Fruit fly (Drosophila melanogaster) whole organism, embryonic: ENCODE data around the gene CG42819.

Source experiments
- Abd-B ChIP-seq: fragments of 200-800 bp; sonication (Bioruptor generic); optimal IDR thresholded peaks from 2 replicates; lab custom pipeline; 2018; ENCODE audit warnings: missing biosample characterization, mild to moderate bottlenecking, missing genetic modification characterization, moderate library complexity
- Ada2b ChIP-seq: fragments of 200-800 bp; sonication (Bioruptor generic); IDR thresholded peaks from 2 replicates; pipeline ENCODE4 v1.3.6; 2022; ENCODE audit warnings: missing biosample characterization, missing genetic modification characterization
- C15 ChIP-seq: fragments of 200-800 bp; sonication (Bioruptor generic); IDR thresholded peaks from 3 replicates; pipeline ENCODE4 v1.3.6; 2022; ENCODE audit warnings: missing biosample characterization, missing genetic modification characterization
- CG10274 ChIP-seq: fragments of 200-800 bp; sonication (Bioruptor generic); optimal IDR thresholded peaks from 3 replicates; lab custom pipeline; 2017; ENCODE audit warnings: missing biosample characterization, mild to moderate bottlenecking, missing genetic modification characterization
- CG10321 ChIP-seq: fragments of 200-800 bp; sonication (Bioruptor generic); IDR thresholded peaks from 2 replicates; pipeline ENCODE4 v1.3.6; 2022; ENCODE audit warnings: missing biosample characterization, missing genetic modification characterization
- CG10543 ChIP-seq: fragments of 200-800 bp; sonication (Bioruptor generic); optimal IDR thresholded peaks from 3 replicates; lab custom pipeline; 2017; ENCODE audit warnings: missing biosample characterization, mild to moderate bottlenecking, missing genetic modification characterization, moderate library complexity
- CG12071 ChIP-seq: fragments of 200-800 bp; sonication (Bioruptor generic); optimal IDR thresholded peaks from 3 replicates; lab custom pipeline; 2018; ENCODE audit warnings: missing biosample characterization, mild to moderate bottlenecking, missing genetic modification characterization
- CG12219 ChIP-seq: fragments of 200-800 bp; sonication (Bioruptor generic); optimal IDR thresholded peaks from 3 replicates; lab custom pipeline; 2018; ENCODE audit warnings: missing biosample characterization, mild to moderate bottlenecking, missing genetic modification characterization
- CG14667 ChIP-seq: fragments of 200-800 bp; sonication (Bioruptor generic); IDR thresholded peaks from 2 replicates; pipeline ENCODE4 v1.3.6; 2022; ENCODE audit warnings: missing biosample characterization, missing genetic modification characterization
- CG15479 ChIP-seq: fragments of 200-800 bp; sonication (Bioruptor generic); optimal IDR thresholded peaks from 3 replicates; lab custom pipeline; 2019; ENCODE audit warnings: missing biosample characterization, mild to moderate bottlenecking, missing genetic modification characterization, moderate library complexity
- CG15696 ChIP-seq: fragments of 200-800 bp; sonication (Bioruptor generic); optimal IDR thresholded peaks from 2 replicates; lab custom pipeline; 2019; ENCODE audit warnings: missing biosample characterization, mild to moderate bottlenecking, missing genetic modification characterization, moderate library complexity
- CG17359 ChIP-seq: fragments of 200-800 bp; sonication (Bioruptor generic); optimal IDR thresholded peaks from 3 replicates; lab custom pipeline; 2018; ENCODE audit warnings: missing biosample characterization, mild to moderate bottlenecking, missing genetic modification characterization, moderate library complexity
- CG17829 ChIP-seq: fragments of 200-800 bp; optimal IDR thresholded peaks from 2 replicates; lab custom pipeline; 2019; ENCODE audit warnings: missing biosample characterization, mild to moderate bottlenecking, missing genetic modification characterization, moderate library complexity
- CG18619 ChIP-seq: fragments of 200-800 bp; sonication (Bioruptor generic); optimal IDR thresholded peaks from 3 replicates; lab custom pipeline; 2017; ENCODE audit warnings: missing biosample characterization, mild to moderate bottlenecking, missing genetic modification characterization
- CG2116 ChIP-seq: fragments of 200-800 bp; sonication (Bioruptor generic); optimal IDR thresholded peaks from 3 replicates; lab custom pipeline; 2018; ENCODE audit warnings: missing biosample characterization, mild to moderate bottlenecking, missing genetic modification characterization
- CG2129 ChIP-seq: fragments of 200-800 bp; sonication (Bioruptor generic); IDR thresholded peaks from 2 replicates; pipeline ENCODE4 v1.3.6; 2022; ENCODE audit warnings: missing biosample characterization, missing genetic modification characterization; ENCODE audit not compliant: partially characterized antibody
- CG2199 ChIP-seq: fragments of 200-800 bp; sonication (Bioruptor generic); IDR thresholded peaks from 3 replicates; pipeline ENCODE4 v1.3.6; 2022; ENCODE audit warnings: missing biosample characterization, missing genetic modification characterization
- CG32772 ChIP-seq: fragments of 200-800 bp; sonication (Bioruptor generic); IDR thresholded peaks from 2 replicates; pipeline ENCODE4 v1.3.6; 2022; ENCODE audit warnings: missing biosample characterization, missing genetic modification characterization
- CG34422 ChIP-seq: fragments of 200-800 bp; sonication (Bioruptor generic); IDR thresholded peaks from 3 replicates; pipeline ENCODE4 v1.3.6; 2022; ENCODE audit warnings: missing biosample characterization, missing genetic modification characterization
- CG3847 ChIP-seq: fragments of 200-800 bp; sonication (Bioruptor generic); IDR thresholded peaks from 2 replicates; pipeline ENCODE4 v1.3.6; 2022; ENCODE audit warnings: missing biosample characterization, missing genetic modification characterization
- CG4282 ChIP-seq: fragments of 200-800 bp; sonication (Bioruptor generic); optimal IDR thresholded peaks from 2 replicates; lab custom pipeline; 2016; ENCODE audit warnings: missing biosample characterization, missing genetic modification characterization
- CG4360 ChIP-seq: fragments of 200-800 bp; sonication (Bioruptor generic); IDR thresholded peaks from 2 replicates; pipeline ENCODE4 v1.3.6; 2022; ENCODE audit warnings: missing biosample characterization, missing genetic modification characterization
- CG6175 ChIP-seq: fragments of 200-800 bp; sonication (Bioruptor generic); IDR thresholded peaks from 3 replicates; pipeline ENCODE4 v1.3.6; 2022; ENCODE audit warnings: missing biosample characterization, missing genetic modification characterization
- CG8089 ChIP-seq: fragments of 200-800 bp; sonication (Bioruptor generic); optimal IDR thresholded peaks from 3 replicates; lab custom pipeline; 2016; ENCODE audit warnings: missing biosample characterization, missing genetic modification characterization
- CG8281 ChIP-seq: fragments of 200-800 bp; sonication (Bioruptor generic); optimal IDR thresholded peaks from 2 replicates; lab custom pipeline; 2018; ENCODE audit warnings: missing biosample characterization, mild to moderate bottlenecking, missing genetic modification characterization, moderate library complexity
- Dip2 ChIP-seq: fragments of 200-800 bp; sonication (Bioruptor generic); IDR thresholded peaks from 2 replicates; pipeline ENCODE4 v1.3.6; 2022; ENCODE audit warnings: missing biosample characterization, missing genetic modification characterization
- Doc3 ChIP-seq: fragments of 200-800 bp; sonication (Bioruptor generic); IDR thresholded peaks from 3 replicates; pipeline ENCODE4 v1.3.6; 2022; ENCODE audit warnings: missing biosample characterization, missing genetic modification characterization; ENCODE audit not compliant: partially characterized antibody
- Dref ChIP-seq: fragments of 200-800 bp; sonication (Bioruptor generic); IDR thresholded peaks from 2 replicates; pipeline ENCODE4 v1.3.6; 2022; ENCODE audit warnings: missing biosample characterization, missing genetic modification characterization
- HmgD ChIP-seq: fragments of 200-800 bp; sonication (Bioruptor generic); optimal IDR thresholded peaks from 3 replicates; lab custom pipeline; 2016; ENCODE audit warnings: missing biosample characterization, missing genetic modification characterization
- Opbp ChIP-seq: fragments of 200-800 bp; sonication (Bioruptor generic); IDR thresholded peaks from 3 replicates; pipeline ENCODE4 v1.3.6; 2022; ENCODE audit warnings: missing biosample characterization, missing genetic modification characterization; ENCODE audit not compliant: partially characterized antibody
- Optix ChIP-seq: fragments of 200-800 bp; sonication (Bioruptor generic); IDR thresholded peaks from 3 replicates; pipeline ENCODE4 v1.3.6; 2022; ENCODE audit warnings: missing biosample characterization, missing genetic modification characterization
- Side ChIP-seq: fragments of 200-800 bp; sonication (Bioruptor generic); optimal IDR thresholded peaks from 2 replicates; lab custom pipeline; 2016; ENCODE audit warnings: missing biosample characterization, missing genetic modification characterization
- bigmax ChIP-seq: fragments of 200-800 bp; sonication (Bioruptor generic); optimal IDR thresholded peaks from 2 replicates; lab custom pipeline; 2018; ENCODE audit warnings: missing biosample characterization, mild to moderate bottlenecking, missing genetic modification characterization
- disco-r ChIP-seq: fragments of 200-800 bp; sonication (Bioruptor generic); optimal IDR thresholded peaks from 2 replicates; lab custom pipeline; 2016; ENCODE audit warnings: missing biosample characterization, missing genetic modification characterization
- gcm ChIP-seq: fragments of 200-800 bp; sonication (Bioruptor generic); optimal IDR thresholded peaks from 2 replicates; lab custom pipeline; 2019; ENCODE audit warnings: missing biosample characterization, mild to moderate bottlenecking, missing genetic modification characterization, moderate library complexity
- grn ChIP-seq: fragments of 200-800 bp; sonication (Bioruptor generic); optimal IDR thresholded peaks from 3 replicates; lab custom pipeline; 2017; ENCODE audit warnings: missing biosample characterization, missing genetic modification characterization
- ham ChIP-seq: fragments of 200-800 bp; sonication (Bioruptor generic); IDR thresholded peaks from 2 replicates; pipeline ENCODE4 v1.3.6; 2022; ENCODE audit warnings: missing biosample characterization, missing genetic modification characterization
- hbn ChIP-seq: fragments of 200-800 bp; sonication (Bioruptor generic); IDR thresholded peaks from 2 replicates; pipeline ENCODE4 v1.3.6; 2022; ENCODE audit warnings: missing biosample characterization, missing genetic modification characterization; ENCODE audit not compliant: partially characterized antibody
- insv ChIP-seq, 2 experiments: fragments of 200-800 bp; sonication (Bioruptor generic); optimal IDR thresholded peaks; 3 replicates each; lab custom pipeline; 2016 to 2018; ENCODE audit warnings: missing biosample characterization in 2 of 2, missing genetic modification characterization in 2 of 2
- lilli ChIP-seq: fragments of 200-800 bp; sonication (Bioruptor generic); optimal IDR thresholded peaks from 3 replicates; lab custom pipeline; 2016; ENCODE audit warnings: missing biosample characterization, missing genetic modification characterization
- nerfin-1 ChIP-seq: fragments of 200-800 bp; sonication (Bioruptor generic); optimal IDR thresholded peaks from 3 replicates; lab custom pipeline; 2019; ENCODE audit warnings: missing biosample characterization, mild to moderate bottlenecking, missing genetic modification characterization, moderate library complexity
- pum ChIP-seq: fragments of 200-800 bp; sonication (Bioruptor generic); optimal IDR thresholded peaks from 2 replicates; lab custom pipeline; 2016; ENCODE audit warnings: missing biosample characterization, missing genetic modification characterization
- seq ChIP-seq: fragments of 200-800 bp; sonication (Bioruptor generic); IDR thresholded peaks from 2 replicates; pipeline ENCODE4 v1.3.6; 2022; ENCODE audit warnings: missing biosample characterization, missing genetic modification characterization
- ssp ChIP-seq: fragments of 200-800 bp; sonication (Bioruptor generic); IDR thresholded peaks from 2 replicates; pipeline ENCODE4 v1.3.6; 2022; ENCODE audit warnings: missing biosample characterization, missing genetic modification characterization
- vvl ChIP-seq: fragments of 200-800 bp; sonication (Bioruptor generic); IDR thresholded peaks from 2 replicates; pipeline ENCODE4 v1.3.6; 2022; ENCODE audit warnings: missing biosample characterization, missing genetic modification characterization
- wor ChIP-seq: fragments of 200-800 bp; sonication (Bioruptor generic); IDR thresholded peaks from 2 replicates; pipeline ENCODE4 v1.3.6; 2022; ENCODE audit warnings: missing biosample characterization, missing genetic modification characterization
- zen ChIP-seq: fragments of 200-800 bp; sonication (Bioruptor generic); optimal IDR thresholded peaks from 3 replicates; lab custom pipeline; 2018; ENCODE audit warnings: missing biosample characterization, mild to moderate bottlenecking, missing genetic modification characterization, moderate library complexity
- zen2 ChIP-seq: fragments of 200-800 bp; sonication (Bioruptor generic); IDR thresholded peaks from 3 replicates; pipeline ENCODE4 v1.3.6; 2022; ENCODE audit warnings: missing biosample characterization, missing genetic modification characterization; ENCODE audit not compliant: partially characterized antibody
- zfh1 ChIP-seq: fragments of 200-800 bp; sonication (Bioruptor generic); IDR thresholded peaks from 3 replicates; pipeline ENCODE4 v1.3.6; 2022; ENCODE audit warnings: missing biosample characterization, missing genetic modification characterization

Gene CG42819

DNA sequence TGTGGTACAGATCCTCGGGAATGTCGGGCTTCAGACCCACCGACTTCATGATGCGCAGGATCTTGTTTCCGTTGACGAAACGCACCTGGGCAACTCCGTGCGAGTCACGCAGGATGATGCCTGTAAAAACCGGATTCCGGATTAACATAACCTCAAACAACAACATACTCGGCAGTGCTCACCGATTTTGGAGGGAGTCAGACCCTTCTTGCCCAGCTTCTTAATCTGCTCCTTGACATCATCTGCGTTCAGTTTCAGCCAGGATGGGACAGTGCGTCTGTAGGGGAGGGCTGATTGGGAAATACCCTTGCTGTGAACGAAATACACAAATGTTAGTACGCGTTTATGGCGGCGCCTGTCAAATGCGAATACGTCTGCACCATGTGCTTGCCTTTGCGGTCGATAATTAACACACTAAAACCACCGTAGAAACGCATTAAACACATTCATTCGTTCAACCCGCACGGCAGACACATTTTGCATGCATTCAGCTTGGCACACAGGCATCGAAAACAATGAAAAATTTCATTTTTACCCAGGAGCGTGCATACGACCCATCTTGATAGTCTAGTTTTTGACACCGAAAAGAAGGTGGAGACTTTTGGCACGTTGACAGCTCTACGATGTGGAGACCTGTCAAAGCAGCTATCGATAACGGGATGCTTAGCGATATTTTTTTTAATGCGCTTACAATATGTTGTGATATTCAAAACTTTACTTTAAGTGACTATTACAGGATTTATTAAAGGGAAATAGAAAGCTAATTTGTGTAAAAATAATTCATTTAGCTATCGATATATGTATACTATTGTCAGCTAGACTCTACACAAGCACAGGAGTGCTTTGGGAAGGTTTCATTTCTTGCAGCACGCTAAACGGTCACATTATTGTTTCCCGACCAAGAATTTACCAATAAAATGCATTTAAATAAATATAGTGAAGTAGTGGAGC lies 24.9 kb downstream of the CG42819 start, which contains the start of the genes RpS13 and CSN8 (continued):
- TF ChIP-seq CG12071 (no peak), vvl (GFP tag; lab: Robert Waterston, UW) (peak; percentile 13; the same call in 1 of the 2 replicates), CG8089 (GFP tag; lab: Kevin White, UChicago) (no peak), CG10321 (no peak), grn (peak; percentile 26), CG4360 (GFP tag; lab: Robert Waterston, UW) (no peak), CG8281 (tag; lab: Kevin White, UChicago) (no peak), CG4282 (no peak), Abd-B (GFP tag; lab: Kevin White, UChicago) (no peak), CG6175 (GFP tag; lab: Robert Waterston, UW) (no peak), Dref (GFP tag; lab: Robert Waterston, UW) (peak; percentile 75), ham (GFP tag; lab: Robert Waterston, UW) (no peak), gcm (GFP tag; lab: Kevin White, UChicago) (peak; percentile 3), CG2129 (peak; percentile 91), Ada2b (GFP tag; lab: Robert Waterston, UW) (no peak), CG10274 (GFP tag; lab: Kevin White, UChicago) (no peak), CG18619 (GFP tag; lab: Kevin White, UChicago) (no peak), bigmax (peak; percentile 95), wor (GFP tag; lab: Robert Waterston, UW) (no peak), CG32772 (no peak), CG17829 (tag; lab: Kevin White, UChicago) (peak; percentile 60), ssp (GFP tag; lab: Robert Waterston, UW) (no peak), CG15696 (tag; lab: Kevin White, UChicago) (no peak), insv (GFP tag; optimal IDR thresholded peaks at IDR 0.05; lab: Kevin White, UChicago) (peak in 1 of 2 experiments; percentile 40), HmgD (no peak), Opbp (peak; percentile 87), lilli (GFP tag; lab: Kevin White, UChicago) (no peak), CG17359 (tag; lab: Kevin White, UChicago) (peak; percentile 10), Side (GFP tag; lab: Kevin White, UChicago) (no peak), disco-r (GFP tag; lab: Kevin White, UChicago) (no peak), C15 (GFP tag; lab: Robert Waterston, UW) (no peak), CG10543 (GFP tag; lab: Kevin White, UChicago) (no peak), Optix (GFP tag; lab: Robert Waterston, UW) (no peak), Doc3 (GFP tag; lab: Robert Waterston, UW) (peak; percentile 93), nerfin-1 (tag; lab: Kevin White, UChicago) (peak; percentile 39), seq (GFP tag; lab: Robert Waterston, UW) (no peak), CG2116 (GFP tag; lab: Kevin White, UChicago) (peak; percentile 98), zfh1 (no peak), pum (GFP tag; lab: Kevin White, UChicago) (no peak), CG14667 (no peak), CG34422 (peak; percentile 62; the same call in 1 of the 3 replicates), Dip2 (GFP tag; lab: Robert Waterston, UW) (no peak), CG15479 (GFP tag; lab: Kevin White, UChicago) (no peak), CG12219 (GFP tag; lab: Kevin White, UChicago) (no peak), zen2 (GFP tag; lab: Robert Waterston, UW) (peak; percentile 87; the same call in 2 of the 3 replicates), hbn (GFP tag; lab: Robert Waterston, UW) (peak; percentile 93), CG2199 (GFP tag; lab: Robert Waterston, UW) (no peak), zen (peak; percentile 36), CG3847 (GFP tag; lab: Robert Waterston, UW) (0 out of 2 replicates have a peak, but pooled peaks have one; percentile 7)
